Worm (Caenorhabditis elegans) whole organism, L1 larva: ENCODE measurements around the gene bpnt-1.

Experiments used
- C04F5.9 ChIP-seq: sonication (generic microtip); optimal IDR thresholded peaks from 2 replicates; lab custom pipeline; 2016; ENCODE audit warnings: missing genetic modification characterization, missing compliant biosample characterization
- C16A3.4 ChIP-seq: fragments of 150-350 bp; optimal IDR thresholded peaks from 2 replicates; lab custom pipeline; 2014; ENCODE audit warnings: missing biosample characterization, missing genetic modification characterization
- C34B4.2 ChIP-seq: sonication (generic microtip); optimal IDR thresholded peaks from 2 replicates; lab custom pipeline; 2017; ENCODE audit warnings: mild to moderate bottlenecking, missing genetic modification characterization, missing compliant biosample characterization
- F16B12.6 ChIP-seq: fragments of 150-350 bp; optimal IDR thresholded peaks from 2 replicates; lab custom pipeline; 2014; ENCODE audit warnings: missing biosample characterization, missing genetic modification characterization
- Y116A8C.19 ChIP-seq: sonication (generic microtip); optimal IDR thresholded peaks from 2 replicates; lab custom pipeline; 2016; ENCODE audit warnings: missing compliant biosample characterization, missing genetic modification characterization, borderline replicate concordance
- aha-1 ChIP-seq: fragments of 150-350 bp; optimal IDR thresholded peaks from 2 replicates; lab custom pipeline; 2014; ENCODE audit warnings: missing biosample characterization, missing genetic modification characterization
- alr-1 ChIP-seq: fragments of 200-800 bp; sonication (Bioruptor generic); optimal IDR thresholded peaks from 2 replicates; lab custom pipeline; 2018; ENCODE audit warnings: borderline replicate concordance, mild to moderate bottlenecking, missing genetic modification characterization, missing compliant biosample characterization
- ama-1 ChIP-seq: fragments of 150-350 bp; optimal IDR thresholded peaks from 2 replicates; lab custom pipeline; 2014
- blmp-1 ChIP-seq: fragments of 150-350 bp; optimal IDR thresholded peaks from 2 replicates; lab custom pipeline; 2014; ENCODE audit warnings: missing biosample characterization, missing genetic modification characterization
- ceh-88 ChIP-seq: fragments of 200-800 bp; sonication (Bioruptor generic); IDR thresholded peaks from 2 replicates; pipeline ENCODE4 v1.3.6; 2022; ENCODE audit warnings: missing genetic modification characterization, missing compliant biosample characterization
- dpl-1 ChIP-seq, 3 experiments: fragments of 150-350 bp in 2 of 3; sonication (generic microtip) in 1 of 3; optimal IDR thresholded peaks; 2 replicates each; lab custom pipeline; 2014 to 2017; ENCODE audit warnings: missing biosample characterization in 3 of 3, missing genetic modification characterization in 3 of 3, missing genetic modification reagents in 3 of 3
- dsc-1 ChIP-seq: sonication (generic microtip); optimal IDR thresholded peaks from 2 replicates; lab custom pipeline; 2016; ENCODE audit warnings: mild to moderate bottlenecking, missing genetic modification characterization, missing compliant biosample characterization
- elt-2 ChIP-seq: sonication (generic microtip); optimal IDR thresholded peaks from 2 replicates; lab custom pipeline; 2016; ENCODE audit warnings: missing genetic modification characterization, mild to moderate bottlenecking, inconsistent platforms, missing compliant biosample characterization, missing genetic modification reagents
- elt-3 ChIP-seq, 6 experiments: fragments of 150-350 bp in 1 of 6; sonication (generic microtip); optimal IDR thresholded peaks; 2 replicates each; lab custom pipeline; 2017 to 2018; ENCODE audit warnings: missing biosample characterization in 6 of 6, missing genetic modification characterization in 6 of 6, inconsistent platforms in 1 of 6
- fkh-10 ChIP-seq: sonication (generic microtip); optimal IDR thresholded peaks from 2 replicates; lab custom pipeline; 2017; ENCODE audit warnings: missing biosample characterization, missing genetic modification reagents, missing genetic modification characterization
- hlh-17 ChIP-seq: fragments of 200-800 bp; sonication (Bioruptor generic); optimal IDR thresholded peaks from 2 replicates; lab custom pipeline; 2018; ENCODE audit warnings: missing genetic modification characterization, mild to moderate bottlenecking, missing compliant biosample characterization, moderate library complexity, borderline replicate concordance
- irx-1 ChIP-seq: sonication (generic microtip); optimal IDR thresholded peaks from 2 replicates; lab custom pipeline; 2016; ENCODE audit warnings: missing genetic modification characterization, missing compliant biosample characterization
- isw-1 ChIP-seq: fragments of 200-800 bp; sonication (Bioruptor generic); IDR thresholded peaks from 2 replicates; pipeline ENCODE4 v1.3.6; 2022; ENCODE audit warnings: missing genetic modification characterization, missing compliant biosample characterization
- lin-13 ChIP-seq: fragments of 150-350 bp; optimal IDR thresholded peaks from 2 replicates; lab custom pipeline; 2014; ENCODE audit warnings: missing biosample characterization, missing genetic modification reagents, missing genetic modification characterization
- lin-14 ChIP-seq: fragments of 200-800 bp; sonication (Bioruptor generic); optimal IDR thresholded peaks from 2 replicates; lab custom pipeline; 2018; ENCODE audit warnings: mild to moderate bottlenecking, missing genetic modification characterization, moderate library complexity, missing compliant biosample characterization
- lin-35 ChIP-seq, 2 experiments: fragments of 150-350 bp; optimal IDR thresholded peaks; 2 replicates each; lab custom pipeline; 2014; ENCODE audit warnings: missing biosample characterization in 2 of 2, missing genetic modification characterization in 2 of 2, missing genetic modification reagents in 2 of 2
- lsy-2 ChIP-seq, 2 experiments: fragments of 150-350 bp; optimal IDR thresholded peaks; 2 replicates each; lab custom pipeline; 2014; ENCODE audit warnings: missing biosample characterization in 2 of 2, missing genetic modification characterization in 2 of 2
- nhr-11 ChIP-seq: fragments of 150-350 bp; optimal IDR thresholded peaks from 2 replicates; lab custom pipeline; 2014; ENCODE audit warnings: missing biosample characterization, missing genetic modification characterization
- nhr-12 ChIP-seq: sonication (generic microtip); optimal IDR thresholded peaks from 2 replicates; lab custom pipeline; 2017; ENCODE audit warnings: missing biosample characterization, missing genetic modification characterization
- nhr-20 ChIP-seq: sonication (generic microtip); optimal IDR thresholded peaks from 2 replicates; lab custom pipeline; 2016; ENCODE audit warnings: mild to moderate bottlenecking, missing genetic modification characterization, missing compliant biosample characterization
- nhr-28 ChIP-seq: fragments of 150-350 bp; optimal IDR thresholded peaks from 2 replicates; lab custom pipeline; 2014; ENCODE audit warnings: missing biosample characterization, missing genetic modification characterization
- nhr-71 ChIP-seq: sonication (generic microtip); optimal IDR thresholded peaks from 2 replicates; lab custom pipeline; 2016; ENCODE audit warnings: mild to moderate bottlenecking, missing genetic modification characterization, moderate library complexity, missing compliant biosample characterization
- nhr-76 ChIP-seq: sonication (generic microtip); optimal IDR thresholded peaks from 2 replicates; lab custom pipeline; 2017; ENCODE audit warnings: missing biosample characterization, missing genetic modification characterization
- nhr-85 ChIP-seq: sonication (generic microtip); peaks from one replicate; lab custom pipeline; 2016; ENCODE audit warnings: missing genetic modification characterization, inconsistent platforms, missing compliant biosample characterization
- pax-3 ChIP-seq: fragments of 200-800 bp; sonication (Bioruptor generic); optimal IDR thresholded peaks from 2 replicates; lab custom pipeline; 2018; ENCODE audit warnings: mild to moderate bottlenecking, missing genetic modification characterization, moderate library complexity, missing compliant biosample characterization
- pqm-1 ChIP-seq: sonication (generic microtip); optimal IDR thresholded peaks from 3 replicates; lab custom pipeline; 2017; ENCODE audit warnings: missing biosample characterization, missing genetic modification characterization
- rnt-1 ChIP-seq: sonication (generic microtip); optimal IDR thresholded peaks from 2 replicates; lab custom pipeline; 2016; ENCODE audit warnings: mild to moderate bottlenecking, missing genetic modification characterization, moderate library complexity, missing compliant biosample characterization
- skn-1 ChIP-seq: fragments of 150-350 bp; optimal IDR thresholded peaks from 2 replicates; lab custom pipeline; 2014; ENCODE audit warnings: missing biosample characterization, missing genetic modification characterization
- snu-23 ChIP-seq: sonication (generic microtip); optimal IDR thresholded peaks from 2 replicates; lab custom pipeline; 2016; ENCODE audit warnings: missing genetic modification characterization, missing compliant biosample characterization
- sup-37 ChIP-seq: fragments of 200-800 bp; sonication (Bioruptor generic); optimal IDR thresholded peaks from 2 replicates; lab custom pipeline; 2018; ENCODE audit warnings: mild to moderate bottlenecking, missing genetic modification characterization, missing compliant biosample characterization
- swsn-7 ChIP-seq: sonication (generic microtip); optimal IDR thresholded peaks from 2 replicates; lab custom pipeline; 2016; ENCODE audit warnings: missing genetic modification characterization, missing compliant biosample characterization
- unc-30 ChIP-seq: sonication (generic microtip); optimal IDR thresholded peaks from 2 replicates; lab custom pipeline; 2017; ENCODE audit warnings: missing biosample characterization, missing genetic modification characterization
- ztf-4 ChIP-seq: fragments of 150-350 bp; optimal IDR thresholded peaks from 2 replicates; lab custom pipeline; 2014; ENCODE audit warnings: missing biosample characterization, missing genetic modification characterization

bpnt-1 gene

ce11 chrII:4383306-4383705 lies 36.8 kb upstream of the bpnt-1 start, which contains the start of gene fkh-6:
fkh-6 (minus strand) TSS chrII:4383406.
- TF ChIP-seq aha-1 (tag; lab: Kevin White, UChicago) (no peak), irx-1 (tag; lab: Kevin White, UChicago) (no peak), nhr-28 (tag; lab: Kevin White, UChicago) (no peak), fkh-10 (GFP tag; lab: Kevin White, UChicago) (no peak), F16B12.6 (tag; lab: Kevin White, UChicago) (no peak), pqm-1 (no peak), C34B4.2 (tag; lab: Kevin White, UChicago) (no peak), hlh-17 (GFP tag; lab: Kevin White, UChicago) (no peak), C16A3.4 (tag; lab: Kevin White, UChicago) (no peak), dsc-1 (no peak), lin-14 (GFP tag; lab: Kevin White, UChicago) (no peak), sup-37 (no peak), Y116A8C.19 (tag; lab: Kevin White, UChicago) (no peak), skn-1 (no peak), lin-13 (GFP tag; lab: Kevin White, UChicago) (no peak), pax-3 (tag; lab: Kevin White, UChicago) (no peak), C04F5.9 (tag; lab: Kevin White, UChicago) (no peak), nhr-76 (no peak), unc-30 (tag; lab: Kevin White, UChicago) (no peak), isw-1 (no peak)

DNA sequence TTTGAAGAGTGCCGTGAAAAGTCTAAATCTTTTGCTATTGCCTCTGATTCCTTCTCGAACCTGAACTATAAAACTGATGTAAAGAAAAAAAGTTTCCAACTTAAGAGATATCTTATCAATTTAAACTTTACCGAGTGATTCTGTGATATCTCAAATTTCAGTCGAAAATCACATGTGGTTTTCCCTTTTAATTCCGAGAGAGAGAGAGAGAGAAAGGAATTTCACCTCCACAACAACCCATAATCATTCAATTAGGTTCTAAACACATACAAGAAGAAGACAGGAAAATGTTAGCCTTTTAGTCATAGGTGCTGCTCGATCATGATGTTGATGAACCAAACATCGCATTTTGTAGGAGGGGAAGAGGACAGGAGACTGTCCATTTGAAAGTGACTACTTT lies 29.0 kb upstream of the bpnt-1 start:
- peak; percentile 39 for TF ChIP-seq snu-23 (GFP tag; lab: Kevin White, UChicago)
- TF ChIP-seq elt-3 (tag; optimal IDR thresholded peaks at IDR 0.05; lab: Kevin White, UChicago), result peak in 5 of 6 experiments; percentile 5 to 90 (median 76)
- TF ChIP-seq lin-35 (GFP tag; optimal IDR thresholded peaks at IDR 0.05; lab: Kevin White, UChicago), result peak in 1 of 2 experiments; percentile 5
- TF ChIP-seq ceh-88, result no peak
- TF ChIP-seq lin-14 (GFP tag; lab: Kevin White, UChicago), result peak; percentile 52
- TF ChIP-seq nhr-20 (tag; lab: Kevin White, UChicago), result peak; percentile 26
- TF ChIP-seq nhr-71 (tag; lab: Kevin White, UChicago), result peak; percentile 39
- peak; percentile 74 for TF ChIP-seq blmp-1 (tag; lab: Kevin White, UChicago)
- TF ChIP-seq ztf-4 (tag; lab: Kevin White, UChicago), result no peak
- TF ChIP-seq nhr-85 (tag; lab: Kevin White, UChicago), result peak; percentile 86

- TF ChIP-seq alr-1 (no peak), swsn-7 (tag; lab: Kevin White, UChicago) (no peak), elt-3 (tag; optimal IDR thresholded peaks at IDR 0.05; lab: Kevin White, UChicago) (peak in 3 of 6 experiments; percentile 8 to 14 (median 10)), nhr-11 (tag; lab: Kevin White, UChicago) (no peak), lin-14 (GFP tag; lab: Kevin White, UChicago) (peak; percentile 33), lin-35 (GFP tag; optimal IDR thresholded peaks at IDR 0.05; lab: Kevin White, UChicago) (peak in 1 of 2 experiments; percentile 18), ceh-88 (no peak), blmp-1 (tag; lab: Kevin White, UChicago) (peak; percentile 45), skn-1 (no peak), nhr-12 (no peak), dpl-1 (GFP tag; optimal IDR thresholded peaks at IDR 0.05; lab: Kevin White, UChicago) (peak in 1 of 3 experiments; percentile 12), elt-2 (no peak), nhr-85 (tag; lab: Kevin White, UChicago) (peak; percentile 66), lsy-2 (tag; optimal IDR thresholded peaks at IDR 0.05; lab: Kevin White, UChicago) (peak in 1 of 2 experiments; percentile 25), ama-1 (no peak), rnt-1 (tag; lab: Kevin White, UChicago) (no peak)
Measured at ce11 chrII:4392526-4393057, 27.5 kb upstream of the bpnt-1 start, which contains the start of gene mlt-7. mlt-7 (plus strand) TSS chrII:4393007.
